Worm (Caenorhabditis elegans) whole organism, L1 larva: ENCODE results near the gene abu-5.
"Not testable (repeated sequence)": the region's sequence is repeated elsewhere in the genome, so short reads cannot be mapped to it uniquely, and the experiment has no call there.

Experiments used
- C04F5.9 ChIP-seq: sonication (generic microtip); optimal IDR thresholded peaks from 2 replicates; lab custom pipeline; 2016; ENCODE audit warnings: missing genetic modification characterization, missing compliant biosample characterization
- C16A3.4 ChIP-seq: fragments of 150-350 bp; optimal IDR thresholded peaks from 2 replicates; lab custom pipeline; 2014; ENCODE audit warnings: missing biosample characterization, missing genetic modification characterization
- C34B4.2 ChIP-seq: sonication (generic microtip); optimal IDR thresholded peaks from 2 replicates; lab custom pipeline; 2017; ENCODE audit warnings: mild to moderate bottlenecking, missing genetic modification characterization, missing compliant biosample characterization
- Y116A8C.19 ChIP-seq: sonication (generic microtip); optimal IDR thresholded peaks from 2 replicates; lab custom pipeline; 2016; ENCODE audit warnings: missing compliant biosample characterization, missing genetic modification characterization, borderline replicate concordance
- aha-1 ChIP-seq: fragments of 150-350 bp; optimal IDR thresholded peaks from 2 replicates; lab custom pipeline; 2014; ENCODE audit warnings: missing biosample characterization, missing genetic modification characterization
- ceh-8 ChIP-seq: fragments of 200-800 bp; sonication (Bioruptor generic); optimal IDR thresholded peaks from 2 replicates; lab custom pipeline; 2018; ENCODE audit warnings: mild to moderate bottlenecking, missing genetic modification characterization, moderate library complexity, missing compliant biosample characterization
- ceh-82 ChIP-seq, 3 experiments: fragments of 150-350 bp in 1 of 3; sonication (generic microtip) in 2 of 3; optimal IDR thresholded peaks; 2 replicates each; lab custom pipeline; 2014 to 2017; ENCODE audit warnings: missing biosample characterization in 3 of 3, missing genetic modification characterization in 3 of 3
- ceh-88 ChIP-seq: fragments of 200-800 bp; sonication (Bioruptor generic); IDR thresholded peaks from 2 replicates; pipeline ENCODE4 v1.3.6; 2022; ENCODE audit warnings: missing genetic modification characterization, missing compliant biosample characterization
- ces-1 ChIP-seq: fragments of 150-350 bp; optimal IDR thresholded peaks from 2 replicates; lab custom pipeline; 2014; ENCODE audit warnings: missing biosample characterization, missing genetic modification reagents, missing genetic modification characterization
- dpl-1 ChIP-seq, 3 experiments: fragments of 150-350 bp in 2 of 3; sonication (generic microtip) in 1 of 3; optimal IDR thresholded peaks; 2 replicates each; lab custom pipeline; 2014 to 2017; ENCODE audit warnings: missing biosample characterization in 3 of 3, missing genetic modification characterization in 3 of 3, missing genetic modification reagents in 3 of 3
- efl-1 ChIP-seq, 4 experiments: fragments of 150-350 bp; optimal IDR thresholded peaks in 3 of 4; peaks in 1 of 4; 1 replicate in 1 of 4; 2 replicates in 3 of 4; lab custom pipeline; 2014; ENCODE audit warnings: missing biosample characterization in 2 of 4, missing genetic modification characterization in 2 of 4, missing genetic modification reagents in 2 of 4
- efl-3 ChIP-seq: fragments of 200-800 bp; sonication (Bioruptor generic); optimal IDR thresholded peaks from 2 replicates; lab custom pipeline; 2018; ENCODE audit warnings: mild to moderate bottlenecking, missing genetic modification characterization, missing compliant biosample characterization
- egl-13 ChIP-seq: sonication (generic microtip); optimal IDR thresholded peaks from 2 replicates; lab custom pipeline; 2016; ENCODE audit warnings: missing genotype, missing genetic modification reagents, missing genetic modification characterization, missing compliant biosample characterization
- egl-27 ChIP-seq, 2 experiments: fragments of 150-350 bp in 1 of 2; sonication (generic microtip); optimal IDR thresholded peaks; 3 replicates each; lab custom pipeline; 2017 to 2018; ENCODE audit warnings: missing biosample characterization in 2 of 2, missing genetic modification characterization in 2 of 2, missing genetic modification reagents in 2 of 2
- elt-3 ChIP-seq, 6 experiments: fragments of 150-350 bp in 1 of 6; sonication (generic microtip); optimal IDR thresholded peaks; 2 replicates each; lab custom pipeline; 2017 to 2018; ENCODE audit warnings: missing biosample characterization in 6 of 6, missing genetic modification characterization in 6 of 6, inconsistent platforms in 1 of 6
- fkh-4 ChIP-seq: sonication (generic microtip); optimal IDR thresholded peaks from 2 replicates; lab custom pipeline; 2016; ENCODE audit warnings: missing compliant biosample characterization, missing genetic modification characterization, borderline replicate concordance
- fos-1 ChIP-seq: fragments of 150-350 bp; optimal IDR thresholded peaks from 2 replicates; lab custom pipeline; 2014; ENCODE audit warnings: missing biosample characterization, missing genetic modification characterization
- grh-1 ChIP-seq: fragments of 200-800 bp; sonication (Bioruptor generic); IDR thresholded peaks from 2 replicates; pipeline ENCODE4 v1.3.6; 2022; ENCODE audit warnings: missing genetic modification reagents, missing genetic modification characterization, missing compliant biosample characterization
- isw-1 ChIP-seq: fragments of 200-800 bp; sonication (Bioruptor generic); IDR thresholded peaks from 2 replicates; pipeline ENCODE4 v1.3.6; 2022; ENCODE audit warnings: missing genetic modification characterization, missing compliant biosample characterization
- jun-1 ChIP-seq: fragments of 150-350 bp; optimal IDR thresholded peaks from 2 replicates; lab custom pipeline; 2014; ENCODE audit warnings: missing biosample characterization, missing genetic modification reagents, missing genetic modification characterization
- lin-13 ChIP-seq: fragments of 150-350 bp; optimal IDR thresholded peaks from 2 replicates; lab custom pipeline; 2014; ENCODE audit warnings: missing biosample characterization, missing genetic modification reagents, missing genetic modification characterization
- lin-14 ChIP-seq: fragments of 200-800 bp; sonication (Bioruptor generic); optimal IDR thresholded peaks from 2 replicates; lab custom pipeline; 2018; ENCODE audit warnings: mild to moderate bottlenecking, missing genetic modification characterization, moderate library complexity, missing compliant biosample characterization
- lin-15B ChIP-seq: fragments of 150-350 bp; sonication (generic microtip); optimal IDR thresholded peaks from 3 replicates; lab custom pipeline; 2014; ENCODE audit warnings: missing biosample characterization, missing genetic modification characterization
- lin-35 ChIP-seq, 2 experiments: fragments of 150-350 bp; optimal IDR thresholded peaks; 2 replicates each; lab custom pipeline; 2014; ENCODE audit warnings: missing biosample characterization in 2 of 2, missing genetic modification characterization in 2 of 2, missing genetic modification reagents in 2 of 2
- mab-9 ChIP-seq: fragments of 200-800 bp; sonication (Bioruptor generic); IDR thresholded peaks from 2 replicates; pipeline ENCODE4 v1.3.6; 2022; ENCODE audit warnings: missing genetic modification reagents, missing genetic modification characterization, missing compliant biosample characterization
- mdl-1 ChIP-seq, 2 experiments: fragments of 150-350 bp; optimal IDR thresholded peaks; 2 replicates each; lab custom pipeline; 2014 to 2017; ENCODE audit warnings: missing biosample characterization in 2 of 2, missing genetic modification characterization in 2 of 2, inconsistent platforms in 1 of 2
- mef-2 ChIP-seq: fragments of 150-350 bp; optimal IDR thresholded peaks from 2 replicates; lab custom pipeline; 2014; ENCODE audit warnings: missing biosample characterization, missing genetic modification characterization
- nhr-12 ChIP-seq: sonication (generic microtip); optimal IDR thresholded peaks from 2 replicates; lab custom pipeline; 2017; ENCODE audit warnings: missing biosample characterization, missing genetic modification characterization
- nhr-19 ChIP-seq: fragments of 200-800 bp; sonication (Bioruptor generic); conservative IDR thresholded peaks from 2 replicates; pipeline ENCODE4 v1.3.6; 2022; ENCODE audit warnings: missing genetic modification characterization, missing compliant biosample characterization
- nhr-237 ChIP-seq: fragments of 150-350 bp; optimal IDR thresholded peaks from 2 replicates; lab custom pipeline; 2014; ENCODE audit warnings: missing biosample characterization, missing genetic modification characterization
- nhr-47 ChIP-seq: sonication (generic microtip); optimal IDR thresholded peaks from 2 replicates; lab custom pipeline; 2016; ENCODE audit warnings: mild to moderate bottlenecking, missing genetic modification characterization, moderate library complexity, missing compliant biosample characterization
- nhr-71 ChIP-seq: sonication (generic microtip); optimal IDR thresholded peaks from 2 replicates; lab custom pipeline; 2016; ENCODE audit warnings: mild to moderate bottlenecking, missing genetic modification characterization, moderate library complexity, missing compliant biosample characterization
- nhr-84 ChIP-seq: sonication (generic microtip); optimal IDR thresholded peaks from 2 replicates; lab custom pipeline; 2017; ENCODE audit warnings: missing biosample characterization, missing genetic modification characterization
- nhr-90 ChIP-seq: sonication (generic microtip); optimal IDR thresholded peaks from 2 replicates; lab custom pipeline; 2016; ENCODE audit warnings: mild to moderate bottlenecking, missing genetic modification characterization, missing compliant biosample characterization; ENCODE audit not compliant: poor library complexity
- rnt-1 ChIP-seq: sonication (generic microtip); optimal IDR thresholded peaks from 2 replicates; lab custom pipeline; 2016; ENCODE audit warnings: mild to moderate bottlenecking, missing genetic modification characterization, moderate library complexity, missing compliant biosample characterization
- skn-1 ChIP-seq: fragments of 150-350 bp; optimal IDR thresholded peaks from 2 replicates; lab custom pipeline; 2014; ENCODE audit warnings: missing biosample characterization, missing genetic modification characterization
- sox-4 ChIP-seq: sonication (generic microtip); optimal IDR thresholded peaks from 2 replicates; lab custom pipeline; 2016; ENCODE audit warnings: missing genetic modification characterization, missing compliant biosample characterization
- sptf-1 ChIP-seq: fragments of 150-350 bp; optimal IDR thresholded peaks from 2 replicates; lab custom pipeline; 2014; ENCODE audit warnings: missing biosample characterization, missing genetic modification characterization
- sup-37 ChIP-seq: fragments of 200-800 bp; sonication (Bioruptor generic); optimal IDR thresholded peaks from 2 replicates; lab custom pipeline; 2018; ENCODE audit warnings: mild to moderate bottlenecking, missing genetic modification characterization, missing compliant biosample characterization
- swsn-7 ChIP-seq: sonication (generic microtip); optimal IDR thresholded peaks from 2 replicates; lab custom pipeline; 2016; ENCODE audit warnings: missing genetic modification characterization, missing compliant biosample characterization
- unc-30 ChIP-seq: sonication (generic microtip); optimal IDR thresholded peaks from 2 replicates; lab custom pipeline; 2017; ENCODE audit warnings: missing biosample characterization, missing genetic modification characterization
- unc-62 ChIP-seq: fragments of 150-350 bp; optimal IDR thresholded peaks from 2 replicates; lab custom pipeline; 2014; ENCODE audit warnings: missing biosample characterization, missing genetic modification reagents, missing genetic modification characterization
- vab-15 ChIP-seq: sonication (generic microtip); optimal IDR thresholded peaks from 2 replicates; lab custom pipeline; 2017; ENCODE audit warnings: missing genotype, mild to moderate bottlenecking, missing genetic modification characterization, missing compliant biosample characterization
- xbp-1 ChIP-seq: sonication (generic microtip); optimal IDR thresholded peaks from 2 replicates; lab custom pipeline; 2016; ENCODE audit warnings: missing genetic modification characterization, missing compliant biosample characterization
- ztf-4 ChIP-seq: fragments of 150-350 bp; optimal IDR thresholded peaks from 2 replicates; lab custom pipeline; 2014; ENCODE audit warnings: missing biosample characterization, missing genetic modification characterization

The abu-5 gene

DNA sequence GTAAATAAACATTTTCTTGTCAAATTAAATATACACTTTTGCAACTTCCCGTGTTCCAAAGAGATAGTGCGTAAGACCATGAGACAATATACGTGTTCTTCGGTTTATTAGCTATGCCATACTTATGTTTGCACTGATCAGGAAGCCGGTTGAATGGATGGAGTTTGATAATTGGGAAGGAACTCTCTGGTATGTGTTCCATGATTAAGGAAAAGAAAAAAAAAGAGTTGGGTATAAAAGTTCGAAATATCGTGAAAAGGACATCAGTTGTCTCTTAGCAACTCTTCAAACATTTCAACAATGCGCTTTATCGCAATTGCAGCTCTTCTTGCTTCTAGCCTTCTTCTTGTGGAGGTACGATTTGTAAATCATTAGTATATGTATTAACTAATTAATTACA is 11.7 kb upstream of the abu-5 start, which contains the start of gene pqn-76:
Gene pqn-76, plus strand, starts transcription at position 301 of the 400 bp plus-strand sequence.
- TF ChIP-seq lin-15B (tag; lab: Kevin White, UChicago); ceh-88 (GFP tag; lab: Robert Waterston, UW); nhr-47: not testable (repeated sequence)

DNA sequence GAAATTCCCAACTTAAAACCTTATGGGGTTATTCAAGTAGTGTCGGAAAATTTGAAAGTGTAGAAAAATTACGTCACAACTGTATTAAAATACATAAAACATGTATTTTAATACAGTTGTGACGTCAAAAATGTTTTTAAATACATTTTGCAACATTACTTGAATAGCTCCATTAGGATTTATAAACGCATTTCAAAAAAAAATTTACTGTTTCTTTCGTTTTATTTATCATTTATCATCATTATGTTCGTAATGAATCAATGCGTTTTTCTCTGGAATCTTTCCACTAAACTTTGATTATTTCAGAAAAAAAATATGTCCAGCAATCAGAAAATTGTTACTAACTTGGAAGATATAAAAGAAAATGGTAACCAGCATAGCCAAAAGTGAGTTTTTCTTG is 6.9 kb upstream of the abu-5 start, which contains the start of gene Y105C5A.508:
Gene Y105C5A.508, plus strand, starts transcription at position 301 of the 400 bp plus-strand sequence.
- TF ChIP-seq nhr-12 (tag; lab: Kevin White, UChicago), result no peak
- TF ChIP-seq mab-9 (GFP tag; lab: Robert Waterston, UW), result no peak
- no peak for TF ChIP-seq C16A3.4 (tag; lab: Kevin White, UChicago)
- TF ChIP-seq nhr-47, result no peak
- no peak for TF ChIP-seq jun-1 (tag; lab: Kevin White, UChicago)
- no peak for TF ChIP-seq swsn-7
- TF ChIP-seq sup-37 (GFP tag; lab: Kevin White, UChicago), result no peak
- no peak for TF ChIP-seq ztf-4 (tag; lab: Kevin White, UChicago)
- no peak for TF ChIP-seq Y116A8C.19 (tag; lab: Kevin White, UChicago)
- TF ChIP-seq nhr-84 (tag; lab: Kevin White, UChicago), result no peak
- TF ChIP-seq nhr-90 (tag; lab: Kevin White, UChicago), result no peak
- no peak for TF ChIP-seq sptf-1 (tag; lab: Kevin White, UChicago)
- TF ChIP-seq egl-13, result no peak
- no peak for TF ChIP-seq lin-14 (GFP tag; lab: Kevin White, UChicago)
- no peak for TF ChIP-seq efl-3 (GFP tag; lab: Kevin White, UChicago)
- no peak for TF ChIP-seq isw-1 (GFP tag; lab: Robert Waterston, UW)
- TF ChIP-seq lin-13 (GFP tag; lab: Kevin White, UChicago), result no peak
- TF ChIP-seq, all 84 proteins: peak for 0

ce11 chrIV:15588879-15589278 is 1.6 kb upstream of the abu-5 start:
- TF ChIP-seq unc-30 (tag; lab: Kevin White, UChicago) (no peak), mdl-1 (tag; optimal IDR thresholded peaks at IDR 0.05; lab: Kevin White, UChicago) (no peak), nhr-71 (tag; lab: Kevin White, UChicago) (no peak), xbp-1 (tag; lab: Kevin White, UChicago) (no peak), dpl-1 (GFP tag; optimal IDR thresholded peaks at IDR 0.05; lab: Kevin White, UChicago) (no peak), ceh-8 (GFP tag; lab: Kevin White, UChicago) (no peak), mef-2 (tag; lab: Kevin White, UChicago) (no peak), fos-1 (tag; lab: Kevin White, UChicago) (no peak), C04F5.9 (tag; lab: Kevin White, UChicago) (no peak), fkh-4 (no peak), C16A3.4 (tag; lab: Kevin White, UChicago) (no peak), ces-1 (GFP tag; lab: Kevin White, UChicago) (no peak), ztf-4 (tag; lab: Kevin White, UChicago) (no peak), C34B4.2 (tag; lab: Kevin White, UChicago) (no peak), nhr-19 (GFP tag; lab: Robert Waterston, UW) (no peak)
- TF ChIP-seq, all 84 proteins: peak for 0

- no peak for TF ChIP-seq vab-15 (tag; lab: Kevin White, UChicago)
- no peak for TF ChIP-seq unc-62 (GFP tag; lab: Kevin White, UChicago)
- no peak for TF ChIP-seq efl-1 (optimal IDR thresholded peaks at IDR 0.05; lab: Kevin White, UChicago)
- no peak for TF ChIP-seq efl-1 (GFP tag; optimal IDR thresholded peaks at IDR 0.05 in 1 of 2; lab: Kevin White, UChicago)
- no peak for TF ChIP-seq mdl-1 (tag; optimal IDR thresholded peaks at IDR 0.05; lab: Kevin White, UChicago)
- no peak for TF ChIP-seq elt-3 (tag; optimal IDR thresholded peaks at IDR 0.05; lab: Kevin White, UChicago)
- TF ChIP-seq ceh-82 (tag; optimal IDR thresholded peaks at IDR 0.05; lab: Kevin White, UChicago), result no peak
- no peak for TF ChIP-seq rnt-1 (tag; lab: Kevin White, UChicago)
- no peak for TF ChIP-seq nhr-84 (tag; lab: Kevin White, UChicago)
- no peak for TF ChIP-seq lin-35 (GFP tag; optimal IDR thresholded peaks at IDR 0.05; lab: Kevin White, UChicago)
- TF ChIP-seq grh-1, result no peak
- TF ChIP-seq nhr-237 (tag; lab: Kevin White, UChicago), result no peak
- no peak for TF ChIP-seq ceh-8 (GFP tag; lab: Kevin White, UChicago)
- no peak for TF ChIP-seq aha-1 (tag; lab: Kevin White, UChicago)
- no peak for TF ChIP-seq egl-27 (tag; optimal IDR thresholded peaks at IDR 0.05; lab: Kevin White, UChicago)
- TF ChIP-seq skn-1, result no peak
- TF ChIP-seq sox-4 (tag; lab: Kevin White, UChicago), result no peak
Measured at ce11 chrIV:15591975-15592374, 1.5 kb downstream of the abu-5 start.
